Fruit fly (Drosophila melanogaster) whole organism, embryonic: ENCODE data around the gene Dbp21E2.
A peak's percentile ranks its signal among the peaks of the same experiment; 100 is the strongest.

Experiments
- Bdp1 ChIP-seq: fragments of 200-800 bp; sonication (Bioruptor generic); optimal IDR thresholded peaks from 3 replicates; lab custom pipeline; 2016; ENCODE audit warnings: missing biosample characterization, missing genetic modification characterization
- CG10209 ChIP-seq: fragments of 200-800 bp; sonication (Bioruptor generic); optimal IDR thresholded peaks from 3 replicates; lab custom pipeline; 2017; ENCODE audit warnings: missing biosample characterization, mild to moderate bottlenecking, missing genetic modification characterization, missing genetic modification reagents
- CG11247 ChIP-seq: fragments of 200-800 bp; sonication (Bioruptor generic); IDR thresholded peaks from 2 replicates; pipeline ENCODE4 v1.3.6; 2022; ENCODE audit warnings: missing biosample characterization, missing genetic modification characterization
- CG12071 ChIP-seq: fragments of 200-800 bp; sonication (Bioruptor generic); optimal IDR thresholded peaks from 3 replicates; lab custom pipeline; 2018; ENCODE audit warnings: missing biosample characterization, mild to moderate bottlenecking, missing genetic modification characterization
- CG12299 ChIP-seq: fragments of 200-800 bp; sonication (Bioruptor generic); optimal IDR thresholded peaks from 2 replicates; lab custom pipeline; 2018; ENCODE audit warnings: missing biosample characterization, mild to moderate bottlenecking, missing genetic modification characterization
- CG13624 ChIP-seq: fragments of 200-800 bp; sonication (Bioruptor generic); optimal IDR thresholded peaks from 2 replicates; lab custom pipeline; 2016; ENCODE audit warnings: missing biosample characterization, missing genetic modification characterization
- CG14667 ChIP-seq: fragments of 200-800 bp; sonication (Bioruptor generic); IDR thresholded peaks from 2 replicates; pipeline ENCODE4 v1.3.6; 2022; ENCODE audit warnings: missing biosample characterization, missing genetic modification characterization
- CG15073 ChIP-seq: fragments of 200-800 bp; sonication (Bioruptor generic); optimal IDR thresholded peaks from 2 replicates; lab custom pipeline; 2016; ENCODE audit warnings: missing biosample characterization, missing genetic modification characterization
- CG17361 ChIP-seq: fragments of 200-800 bp; sonication (Bioruptor generic); IDR thresholded peaks from 3 replicates; pipeline ENCODE4 v1.3.6; 2022; ENCODE audit warnings: missing biosample characterization, missing genetic modification characterization
- CG17385 ChIP-seq: fragments of 200-800 bp; sonication (Bioruptor generic); optimal IDR thresholded peaks from 3 replicates; lab custom pipeline; 2018; ENCODE audit warnings: missing biosample characterization, mild to moderate bottlenecking, missing genetic modification characterization
- CG18011 ChIP-seq: fragments of 200-800 bp; sonication (Bioruptor generic); optimal IDR thresholded peaks from 2 replicates; lab custom pipeline; 2017; ENCODE audit warnings: missing biosample characterization, missing genetic modification characterization, mild to moderate bottlenecking, moderate library complexity, missing genotype
- CG5953 ChIP-seq: fragments of 200-800 bp; sonication (Bioruptor generic); IDR thresholded peaks from 2 replicates; pipeline ENCODE4 v1.3.6; 2022; ENCODE audit warnings: missing biosample characterization, missing genetic modification characterization
- CG6175 ChIP-seq: fragments of 200-800 bp; sonication (Bioruptor generic); IDR thresholded peaks from 3 replicates; pipeline ENCODE4 v1.3.6; 2022; ENCODE audit warnings: missing biosample characterization, missing genetic modification characterization
- CG7745 ChIP-seq: fragments of 200-800 bp; sonication (Bioruptor generic); optimal IDR thresholded peaks from 2 replicates; lab custom pipeline; 2018; ENCODE audit warnings: missing biosample characterization, mild to moderate bottlenecking, missing genetic modification characterization, moderate library complexity
- CG8765 ChIP-seq: fragments of 200-800 bp; sonication (Bioruptor generic); IDR thresholded peaks from 2 replicates; pipeline ENCODE4 v1.3.6; 2022; ENCODE audit warnings: missing biosample characterization, missing genetic modification characterization
- CG9609 ChIP-seq: fragments of 200-800 bp; sonication (Bioruptor generic); optimal IDR thresholded peaks from 3 replicates; lab custom pipeline; 2016; ENCODE audit warnings: missing biosample characterization, missing genetic modification characterization
- Elba2 ChIP-seq: fragments of 200-800 bp; sonication (Bioruptor generic); optimal IDR thresholded peaks from 3 replicates; lab custom pipeline; 2016; ENCODE audit warnings: missing biosample characterization, missing genetic modification characterization
- HHEX ChIP-seq: fragments of 200-800 bp; sonication (Bioruptor generic); optimal IDR thresholded peaks from 3 replicates; lab custom pipeline; 2017; ENCODE audit warnings: missing biosample characterization, mild to moderate bottlenecking, missing genetic modification characterization, missing genetic modification reagents
- HLHmδ ChIP-seq: fragments of 200-800 bp; sonication (Bioruptor generic); optimal IDR thresholded peaks from 2 replicates; lab custom pipeline; 2018; ENCODE audit warnings: missing biosample characterization, mild to moderate bottlenecking, missing genetic modification characterization, moderate library complexity
- Hr39 ChIP-seq: fragments of >200 bp; optimal IDR thresholded peaks from 2 replicates; lab custom pipeline; 2017
- MBD-R2 ChIP-seq: fragments of 200-800 bp; sonication (Bioruptor generic); IDR thresholded peaks from 2 replicates; pipeline ENCODE4 v1.3.6; 2022; ENCODE audit warnings: missing biosample characterization, missing genetic modification characterization
- NC2α ChIP-seq: fragments of 200-800 bp; sonication (Bioruptor generic); optimal IDR thresholded peaks from 2 replicates; lab custom pipeline; 2016; ENCODE audit warnings: missing biosample characterization, missing genetic modification characterization
- NfI ChIP-seq: fragments of 200-800 bp; sonication (Bioruptor generic); optimal IDR thresholded peaks from 3 replicates; lab custom pipeline; 2018; ENCODE audit warnings: missing biosample characterization, mild to moderate bottlenecking, missing genetic modification characterization, moderate library complexity
- Pdp1 ChIP-seq, 2 experiments: fragments of 200-800 bp; sonication (Bioruptor generic); optimal IDR thresholded peaks; 3 replicates each; lab custom pipeline; 2016; ENCODE audit warnings: missing biosample characterization in 2 of 2, missing genetic modification characterization in 2 of 2, mild to moderate bottlenecking in 1 of 2, moderate library complexity in 1 of 2
- Side ChIP-seq: fragments of 200-800 bp; sonication (Bioruptor generic); optimal IDR thresholded peaks from 2 replicates; lab custom pipeline; 2016; ENCODE audit warnings: missing biosample characterization, missing genetic modification characterization
- Sox100B ChIP-seq: fragments of 200-800 bp; sonication (Bioruptor generic); optimal IDR thresholded peaks from 3 replicates; lab custom pipeline; 2018; ENCODE audit warnings: missing biosample characterization, mild to moderate bottlenecking, missing genetic modification characterization
- Sox102F ChIP-seq: fragments of 200-800 bp; sonication (Bioruptor generic); optimal IDR thresholded peaks from 2 replicates; lab custom pipeline; 2018; ENCODE audit warnings: missing biosample characterization, mild to moderate bottlenecking, missing genetic modification characterization, moderate library complexity
- ash1 ChIP-seq: fragments of 200-800 bp; sonication (Bioruptor generic); optimal IDR thresholded peaks from 2 replicates; lab custom pipeline; 2018; ENCODE audit warnings: missing biosample characterization, mild to moderate bottlenecking, missing genetic modification characterization
- cad ChIP-seq: fragments of >200 bp; optimal IDR thresholded peaks from 2 replicates; lab custom pipeline; 2017; ENCODE audit warnings: missing biosample characterization, missing genetic modification characterization
- cg ChIP-seq: fragments of 200-800 bp; sonication (Bioruptor generic); optimal IDR thresholded peaks from 3 replicates; lab custom pipeline; 2019; ENCODE audit warnings: missing biosample characterization, mild to moderate bottlenecking, missing genetic modification characterization, moderate library complexity
- dimm ChIP-seq: fragments of 200-800 bp; sonication (Bioruptor generic); IDR thresholded peaks from 2 replicates; pipeline ENCODE4 v1.3.6; 2022; ENCODE audit warnings: missing biosample characterization, missing genetic modification characterization
- en ChIP-seq: fragments of 200-800 bp; sonication (Bioruptor generic); optimal IDR thresholded peaks from 2 replicates; lab custom pipeline; 2016; ENCODE audit warnings: missing biosample characterization, missing genetic modification characterization
- gce ChIP-seq: fragments of 200-800 bp; sonication (Bioruptor generic); IDR thresholded peaks from 3 replicates; pipeline ENCODE4 v1.3.6; 2022; ENCODE audit warnings: missing biosample characterization, missing genetic modification characterization
- gro ChIP-seq: fragments of 200-800 bp; sonication (Bioruptor generic); optimal IDR thresholded peaks from 2 replicates; lab custom pipeline; 2016; ENCODE audit warnings: missing biosample characterization, missing genetic modification characterization
- hbn ChIP-seq: fragments of 200-800 bp; sonication (Bioruptor generic); IDR thresholded peaks from 2 replicates; pipeline ENCODE4 v1.3.6; 2022; ENCODE audit warnings: missing biosample characterization, missing genetic modification characterization; ENCODE audit not compliant: partially characterized antibody
- hkb ChIP-seq, 2 experiments: fragments of 200-800 bp in 1 of 2; fragments of >200 bp in 1 of 2; sonication (Bioruptor generic) in 1 of 2; IDR thresholded peaks in 1 of 2; optimal IDR thresholded peaks in 1 of 2; 2 replicates each; pipeline versions ENCODE4 v1.3.6 to Lab custom; 2017 to 2022; ENCODE audit warnings: missing biosample characterization in 1 of 2, missing genetic modification characterization in 1 of 2
- hth ChIP-seq: fragments of >200 bp; optimal IDR thresholded peaks from 2 replicates; lab custom pipeline; 2017; ENCODE audit warnings: inconsistent platforms
- lola ChIP-seq, 3 experiments: fragments of >200 bp in 2 of 3; fragments of 200-800 bp in 1 of 3; sonication (Bioruptor generic) in 1 of 3; optimal IDR thresholded peaks; 2 replicates each; lab custom pipeline; 2017 to 2019; ENCODE audit warnings: missing biosample characterization in 3 of 3, missing genetic modification characterization in 3 of 3, mild to moderate bottlenecking in 1 of 3, moderate library complexity in 1 of 3
- lov ChIP-seq, 2 experiments: fragments of 200-800 bp in 1 of 2; fragments of >200 bp in 1 of 2; sonication (Bioruptor generic) in 1 of 2; IDR thresholded peaks in 1 of 2; optimal IDR thresholded peaks in 1 of 2; 2 replicates in 1 of 2; 3 replicates in 1 of 2; pipeline versions ENCODE4 v1.3.6 to Lab custom; 2017 to 2022; ENCODE audit warnings: missing biosample characterization in 1 of 2, missing genetic modification characterization in 1 of 2
- nau ChIP-seq: fragments of 200-800 bp; sonication (Bioruptor generic); optimal IDR thresholded peaks from 3 replicates; lab custom pipeline; 2017; ENCODE audit warnings: missing biosample characterization, mild to moderate bottlenecking, missing genetic modification characterization, missing genetic modification reagents
- odd ChIP-seq: fragments of 200-800 bp; sonication (Bioruptor generic); optimal IDR thresholded peaks from 2 replicates; lab custom pipeline; 2017; ENCODE audit warnings: missing biosample characterization, mild to moderate bottlenecking, missing genetic modification characterization
- prd ChIP-seq, 3 experiments: fragments of >200 bp in 2 of 3; fragments of 200-800 bp in 1 of 3; sonication (Bioruptor generic) in 1 of 3; optimal IDR thresholded peaks in 2 of 3; IDR thresholded peaks in 1 of 3; 2 replicates in 2 of 3; 3 replicates in 1 of 3; pipeline versions ENCODE4 v1.3.6 to Lab custom; 2017 to 2022; ENCODE audit warnings: missing biosample characterization in 1 of 3, missing genetic modification characterization in 1 of 3
- pzg ChIP-seq: fragments of 200-800 bp; sonication (Bioruptor generic); optimal IDR thresholded peaks from 3 replicates; lab custom pipeline; 2018; ENCODE audit warnings: missing biosample characterization, mild to moderate bottlenecking, missing genetic modification characterization, moderate library complexity
- sim ChIP-seq: fragments of 200-800 bp; sonication (Bioruptor generic); IDR thresholded peaks from 2 replicates; pipeline ENCODE4 v1.3.6; 2022; ENCODE audit warnings: missing biosample characterization, missing genetic modification characterization
- slbo ChIP-seq: fragments of 200-800 bp; sonication (Bioruptor generic); IDR thresholded peaks from 2 replicates; pipeline ENCODE4 v1.3.6; 2022; ENCODE audit warnings: missing biosample characterization, missing genetic modification characterization
- sna ChIP-seq: fragments of 200-800 bp; sonication (Bioruptor generic); IDR thresholded peaks from 2 replicates; pipeline ENCODE4 v1.3.6; 2022; ENCODE audit warnings: missing biosample characterization, missing genetic modification characterization; ENCODE audit not compliant: partially characterized antibody
- so ChIP-seq: fragments of 200-800 bp; sonication (Bioruptor generic); IDR thresholded peaks from 3 replicates; pipeline ENCODE4 v1.3.6; 2022; ENCODE audit warnings: missing biosample characterization, missing genetic modification characterization
- stc ChIP-seq: fragments of 200-800 bp; sonication (Bioruptor generic); IDR thresholded peaks from 2 replicates; pipeline ENCODE4 v1.3.6; 2022; ENCODE audit warnings: missing biosample characterization, missing genetic modification characterization

Gene Dbp21E2

dm6 chr2L:819315-820032, 8.1 kb downstream of the Dbp21E2 start, which contains the start of the genes PGAP2 and Clp (continued):
- TF ChIP-seq CG17361 (GFP tag; lab: Robert Waterston, UW) (peak; percentile 91), CG13624 (peak; percentile 20), CG5953 (no peak), dimm (GFP tag; lab: Robert Waterston, UW) (peak; percentile 44; the same call in 1 of the 2 replicates), gro (peak; percentile 9), HHEX (GFP tag; lab: Kevin White, UChicago) (peak; percentile 6), Hr39 (lab: Kevin White, UChicago) (no peak), CG12071 (no peak), CG12299 (tag; lab: Kevin White, UChicago) (peak; percentile 45), MBD-R2 (GFP tag; lab: Robert Waterston, UW) (peak; percentile 70), nau (no peak), gce (no peak), stc (GFP tag; lab: Robert Waterston, UW) (peak; percentile 54; the same call in 1 of the 2 replicates), Sox102F (peak; percentile 76), Sox100B (GFP tag; lab: Kevin White, UChicago) (no peak), HLHmδ (GFP tag; lab: Kevin White, UChicago) (no peak), prd (optimal IDR thresholded peaks at IDR 0.05; lab: Kevin White, UChicago) (no peak), prd (GFP tag; IDR thresholded peaks at IDR 0.05; lab: Robert Waterston, UW) (peak; percentile 85), CG10209 (GFP tag; lab: Kevin White, UChicago) (peak; percentile 66), CG18011 (GFP tag; lab: Kevin White, UChicago) (peak; percentile 9), lola (GFP tag; optimal IDR thresholded peaks at IDR 0.05; lab: Kevin White, UChicago) (peak in 1 of 3 experiments; percentile 80), so (GFP tag; lab: Robert Waterston, UW) (peak; percentile 58; the same call in 1 of the 3 replicates), CG11247 (GFP tag; lab: Robert Waterston, UW) (peak; percentile 46; the same call in 1 of the 2 replicates), sim (GFP tag; lab: Robert Waterston, UW) (no peak), cad (GFP tag; lab: Kevin White, UChicago) (no peak), hbn (GFP tag; lab: Robert Waterston, UW) (0 out of 2 replicates have a peak, but pooled peaks have one; percentile 31), CG8765 (GFP tag; lab: Robert Waterston, UW) (peak; percentile 52; the same call in 1 of the 2 replicates), lov (optimal IDR thresholded peaks at IDR 0.05; lab: Kevin White, UChicago) (no peak), lov (GFP tag; IDR thresholded peaks at IDR 0.05; lab: Robert Waterston, UW) (no peak), CG9609 (peak; percentile 35), sna (GFP tag; lab: Robert Waterston, UW) (no peak), en (GFP tag; lab: Kevin White, UChicago) (no peak), Bdp1 (peak; percentile 20), CG15073 (GFP tag; lab: Kevin White, UChicago) (peak; percentile 33), NfI (GFP tag; lab: Kevin White, UChicago) (peak; percentile 61), slbo (GFP tag; lab: Robert Waterston, UW) (peak; percentile 89), CG6175 (GFP tag; lab: Robert Waterston, UW) (peak; percentile 45; the same call in 1 of the 3 replicates), pzg (GFP tag; lab: Kevin White, UChicago) (peak; percentile 34), hth (no peak), NC2α (GFP tag; lab: Kevin White, UChicago) (no peak), CG14667 (GFP tag; lab: Robert Waterston, UW) (peak; percentile 53; the same call in 1 of the 2 replicates), Pdp1 (GFP tag; optimal IDR thresholded peaks at IDR 0.05; lab: Kevin White, UChicago) (peak; percentile 67 to 69), CG7745 (tag; lab: Kevin White, UChicago) (no peak), odd (GFP tag; lab: Kevin White, UChicago) (no peak), hkb (optimal IDR thresholded peaks at IDR 0.05; lab: Kevin White, UChicago) (no peak), hkb (GFP tag; IDR thresholded peaks at IDR 0.05; lab: Robert Waterston, UW) (peak; percentile 58; the same call in 1 of the 2 replicates), Elba2 (GFP tag; lab: Kevin White, UChicago) (no peak), Side (no peak), cg (GFP tag; lab: Kevin White, UChicago) (no peak), CG17385 (peak; percentile 64), ash1 (GFP tag; lab: Kevin White, UChicago) (no peak)
